Fruit fly (Drosophila melanogaster): ENCODE data around the gene twin.

twin gene

dm6 chr3R:24163556-24164022 is 58.2 kb downstream of the twin start, which contains the start of gene Apc2 (continued):
- TF ChIP-seq hbn (GFP tag; IDR thresholded peaks at IDR 0.05; ENCODE audit: partially characterized antibody) (no peak; the same call in 1 of the 2 replicates), luna (GFP tag; optimal IDR thresholded peaks at IDR 0.05) (no peak), sd (tag; optimal IDR thresholded peaks at IDR 0.05) (no peak), CG30403 (GFP tag; optimal IDR thresholded peaks at IDR 0.05) (peak; percentile 72), CG13424 (tag; optimal IDR thresholded peaks at IDR 0.05) (peak; percentile 67), pb (GFP tag; optimal IDR thresholded peaks at IDR 0.05) (no peak), gcm (GFP tag; optimal IDR thresholded peaks at IDR 0.05) (peak; percentile 13), CG3281 (GFP tag; optimal IDR thresholded peaks at IDR 0.05) (peak; percentile 55), insv (GFP tag; optimal IDR thresholded peaks at IDR 0.05) (no peak), zfh2 (GFP tag; optimal IDR thresholded peaks at IDR 0.05) (peak; percentile 29), CG11695 (GFP tag; IDR thresholded peaks at IDR 0.05) (no peak), Med (GFP tag) (peak; percentile 77), CG2889 (GFP tag; IDR thresholded peaks at IDR 0.05) (0 out of 3 replicates have a peak, but pooled peaks have one; percentile 11), otp (GFP tag; IDR thresholded peaks at IDR 0.05) (no peak), onecut (GFP tag; IDR thresholded peaks at IDR 0.05) (0 out of 2 replicates have a peak, but pooled peaks have one; percentile 24), H2.0 (GFP tag; IDR thresholded peaks at IDR 0.05) (peak; percentile 65), twi (tag; optimal IDR thresholded peaks at IDR 0.05) (peak; percentile 40), Optix (GFP tag; IDR thresholded peaks at IDR 0.05) (no peak), Sry-β (GFP tag; optimal IDR thresholded peaks at IDR 0.05) (peak; percentile 94), schlank (tag; optimal IDR thresholded peaks at IDR 0.05) (no peak), corto (GFP tag; optimal IDR thresholded peaks at IDR 0.05) (no peak), Sox100B (GFP tag; optimal IDR thresholded peaks at IDR 0.05) (no peak), Antp (GFP tag; optimal IDR thresholded peaks at IDR 0.05) (no peak), repo (GFP tag; optimal IDR thresholded peaks at IDR 0.05) (no peak), Neu2 (GFP tag; optimal IDR thresholded peaks at IDR 0.05; ENCODE audit: borderline replicate concordance) (no peak), sna (GFP tag; IDR thresholded peaks at IDR 0.05; ENCODE audit: partially characterized antibody) (no peak), CG33213 (GFP tag; optimal IDR thresholded peaks at IDR 0.05) (no peak), esg (GFP tag; conservative IDR thresholded peaks at IDR 0.05) (peak; percentile 72), CG11696 (GFP tag; IDR thresholded peaks at IDR 0.05) (no peak), ftz-f1 (GFP tag; optimal IDR thresholded peaks at IDR 0.05) (no peak), CG8290 (GFP tag; optimal IDR thresholded peaks at IDR 0.05) (peak; percentile 85), CG8290 (tag; optimal IDR thresholded peaks at IDR 0.05) (peak in 1 of 2 experiments; percentile 78), MBD-R2 (GFP tag; IDR thresholded peaks at IDR 0.05) (no peak), stwl (tag; optimal IDR thresholded peaks at IDR 0.05) (peak; percentile 16), Asciz (GFP tag; optimal IDR thresholded peaks at IDR 0.05) (no peak), CG4424 (GFP tag; optimal IDR thresholded peaks at IDR 0.05) (peak; percentile 33), zen2 (GFP tag; IDR thresholded peaks at IDR 0.05; ENCODE audit: partially characterized antibody) (peak; percentile 18; the same call in 1 of the 3 replicates), CG8388 (GFP tag; optimal IDR thresholded peaks at IDR 0.05) (peak; percentile 55), D19B (GFP tag; optimal IDR thresholded peaks at IDR 0.05) (peak; percentile 36), Dek (tag; optimal IDR thresholded peaks at IDR 0.05) (peak; percentile 31), CG7928 (GFP tag; optimal IDR thresholded peaks at IDR 0.05) (no peak), slp2 (GFP tag; optimal IDR thresholded peaks at IDR 0.05) (peak; percentile 24), Ada2b (GFP tag; IDR thresholded peaks at IDR 0.05) (peak; percentile 65), zf30C (GFP tag; optimal IDR thresholded peaks at IDR 0.05) (no peak), CG33557 (GFP tag; optimal IDR thresholded peaks at IDR 0.05) (peak; percentile 26), YL-1 (GFP tag; optimal IDR thresholded peaks at IDR 0.05) (peak; percentile 47), Hsf (GFP tag; optimal IDR thresholded peaks at IDR 0.05) (peak; percentile 52), CG16813 (GFP tag; IDR thresholded peaks at IDR 0.05; ENCODE audit: partially characterized antibody) (peak; percentile 51; the same call in 1 of the 3 replicates), CG7271 (tag; optimal IDR thresholded peaks at IDR 0.05) (no peak), ap (GFP tag; IDR thresholded peaks at IDR 0.05) (no peak), CG14710 (tag; optimal IDR thresholded peaks at IDR 0.05) (peak; percentile 80)
